Worm (Caenorhabditis elegans) whole organism, late embryonic: ENCODE data around the gene wago-5.
A peak's percentile ranks its signal among the peaks of the same experiment; 100 is the strongest.

Experiments used
- C38D4.7 ChIP-seq: fragments of 200-800 bp; sonication (Bioruptor generic); optimal IDR thresholded peaks from 2 replicates; lab custom pipeline; 2018; ENCODE audit warnings: mild to moderate bottlenecking, missing genetic modification characterization, moderate library complexity, missing compliant biosample characterization
- nfya-1 ChIP-seq: sonication (generic microtip); optimal IDR thresholded peaks from 2 replicates; lab custom pipeline; 2017; ENCODE audit warnings: missing genetic modification characterization, mild to moderate bottlenecking, missing compliant biosample characterization, antibody characterized with exemption, moderate library complexity

DNA sequence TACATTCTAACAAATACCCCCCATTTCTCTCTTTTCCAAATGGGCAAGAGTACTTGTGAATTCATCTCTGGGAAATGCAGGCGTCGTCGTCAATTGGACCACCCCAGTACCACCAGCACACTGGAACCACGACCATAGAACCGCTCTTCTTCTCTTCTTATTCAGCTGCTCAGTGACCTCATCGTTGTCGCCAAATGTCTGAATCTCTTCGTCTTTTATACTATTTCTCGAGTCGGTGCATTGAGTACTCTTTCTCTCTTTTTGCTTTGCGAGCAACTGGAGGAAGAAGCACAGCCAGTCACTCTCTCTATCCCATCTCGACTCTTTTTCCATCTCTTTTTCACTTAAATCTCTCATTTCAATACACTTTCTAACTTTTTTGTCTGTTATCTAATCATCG, 35.4 kb downstream of the wago-5 start:
- TF ChIP-seq C38D4.7 (GFP tag; lab: Kevin White, UChicago) (no peak), nfya-1 (tag; lab: Kevin White, UChicago) (peak; percentile 33)
